Worm (Caenorhabditis elegans) whole organism, L1 larva: ENCODE results near the gene nhr-122.
A peak's percentile ranks its signal among the peaks of the same experiment; 100 is the strongest.

Experiments
- C34B4.2 ChIP-seq: sonication (generic microtip); optimal IDR thresholded peaks from 2 replicates; lab custom pipeline; 2017; ENCODE audit warnings: mild to moderate bottlenecking, missing genetic modification characterization, missing compliant biosample characterization
- Y116A8C.19 ChIP-seq: sonication (generic microtip); optimal IDR thresholded peaks from 2 replicates; lab custom pipeline; 2016; ENCODE audit warnings: missing compliant biosample characterization, missing genetic modification characterization, borderline replicate concordance
- alr-1 ChIP-seq: fragments of 200-800 bp; sonication (Bioruptor generic); optimal IDR thresholded peaks from 2 replicates; lab custom pipeline; 2018; ENCODE audit warnings: borderline replicate concordance, mild to moderate bottlenecking, missing genetic modification characterization, missing compliant biosample characterization
- aly-2 ChIP-seq: fragments of 150-350 bp; optimal IDR thresholded peaks from 2 replicates; lab custom pipeline; 2014; ENCODE audit warnings: missing biosample characterization, missing genetic modification characterization
- ama-1 ChIP-seq: fragments of 150-350 bp; optimal IDR thresholded peaks from 2 replicates; lab custom pipeline; 2014
- ces-1 ChIP-seq: fragments of 150-350 bp; optimal IDR thresholded peaks from 2 replicates; lab custom pipeline; 2014; ENCODE audit warnings: missing biosample characterization, missing genetic modification reagents, missing genetic modification characterization
- dpl-1 ChIP-seq, 3 experiments: fragments of 150-350 bp in 2 of 3; sonication (generic microtip) in 1 of 3; optimal IDR thresholded peaks; 2 replicates each; lab custom pipeline; 2014 to 2017; ENCODE audit warnings: missing biosample characterization in 3 of 3, missing genetic modification characterization in 3 of 3, missing genetic modification reagents in 3 of 3
- dsc-1 ChIP-seq: sonication (generic microtip); optimal IDR thresholded peaks from 2 replicates; lab custom pipeline; 2016; ENCODE audit warnings: mild to moderate bottlenecking, missing genetic modification characterization, missing compliant biosample characterization
- egl-13 ChIP-seq: sonication (generic microtip); optimal IDR thresholded peaks from 2 replicates; lab custom pipeline; 2016; ENCODE audit warnings: missing genotype, missing genetic modification reagents, missing genetic modification characterization, missing compliant biosample characterization
- elt-2 ChIP-seq: sonication (generic microtip); optimal IDR thresholded peaks from 2 replicates; lab custom pipeline; 2016; ENCODE audit warnings: missing genetic modification characterization, mild to moderate bottlenecking, inconsistent platforms, missing compliant biosample characterization, missing genetic modification reagents
- elt-3 ChIP-seq, 6 experiments: fragments of 150-350 bp in 1 of 6; sonication (generic microtip); optimal IDR thresholded peaks; 2 replicates each; lab custom pipeline; 2017 to 2018; ENCODE audit warnings: missing biosample characterization in 6 of 6, missing genetic modification characterization in 6 of 6, inconsistent platforms in 1 of 6
- fkh-4 ChIP-seq: sonication (generic microtip); optimal IDR thresholded peaks from 2 replicates; lab custom pipeline; 2016; ENCODE audit warnings: missing compliant biosample characterization, missing genetic modification characterization, borderline replicate concordance
- fkh-8 ChIP-seq: sonication (generic microtip); optimal IDR thresholded peaks from 2 replicates; lab custom pipeline; 2016; ENCODE audit warnings: mild to moderate bottlenecking, missing genetic modification characterization, missing compliant biosample characterization
- fos-1 ChIP-seq: fragments of 150-350 bp; optimal IDR thresholded peaks from 2 replicates; lab custom pipeline; 2014; ENCODE audit warnings: missing biosample characterization, missing genetic modification characterization
- grh-1 ChIP-seq: fragments of 200-800 bp; sonication (Bioruptor generic); IDR thresholded peaks from 2 replicates; pipeline ENCODE4 v1.3.6; 2022; ENCODE audit warnings: missing genetic modification reagents, missing genetic modification characterization, missing compliant biosample characterization
- hlh-17 ChIP-seq: fragments of 200-800 bp; sonication (Bioruptor generic); optimal IDR thresholded peaks from 2 replicates; lab custom pipeline; 2018; ENCODE audit warnings: missing genetic modification characterization, mild to moderate bottlenecking, missing compliant biosample characterization, moderate library complexity, borderline replicate concordance
- hlh-4 ChIP-seq: sonication (generic microtip); optimal IDR thresholded peaks from 2 replicates; lab custom pipeline; 2016; ENCODE audit warnings: mild to moderate bottlenecking, missing genetic modification characterization, missing compliant biosample characterization
- hpl-2 ChIP-seq: fragments of 150-350 bp; optimal IDR thresholded peaks from 2 replicates; lab custom pipeline; 2014; ENCODE audit warnings: missing biosample characterization, missing genetic modification reagents, missing genetic modification characterization
- irx-1 ChIP-seq: sonication (generic microtip); optimal IDR thresholded peaks from 2 replicates; lab custom pipeline; 2016; ENCODE audit warnings: missing genetic modification characterization, missing compliant biosample characterization
- jun-1 ChIP-seq: fragments of 150-350 bp; optimal IDR thresholded peaks from 2 replicates; lab custom pipeline; 2014; ENCODE audit warnings: missing biosample characterization, missing genetic modification reagents, missing genetic modification characterization
- lin-13 ChIP-seq: fragments of 150-350 bp; optimal IDR thresholded peaks from 2 replicates; lab custom pipeline; 2014; ENCODE audit warnings: missing biosample characterization, missing genetic modification reagents, missing genetic modification characterization
- lin-35 ChIP-seq, 2 experiments: fragments of 150-350 bp; optimal IDR thresholded peaks; 2 replicates each; lab custom pipeline; 2014; ENCODE audit warnings: missing biosample characterization in 2 of 2, missing genetic modification characterization in 2 of 2, missing genetic modification reagents in 2 of 2
- lin-39 ChIP-seq: fragments of 150-350 bp; optimal IDR thresholded peaks from 2 replicates; lab custom pipeline; 2014; ENCODE audit warnings: missing biosample characterization, missing genetic modification reagents, missing genetic modification characterization
- lir-3 ChIP-seq: sonication (generic microtip); optimal IDR thresholded peaks from 2 replicates; lab custom pipeline; 2016; ENCODE audit warnings: mild to moderate bottlenecking, missing genetic modification characterization, moderate library complexity, missing compliant biosample characterization; ENCODE audit not compliant: poor library complexity
- mep-1 ChIP-seq: fragments of 150-350 bp; optimal IDR thresholded peaks from 2 replicates; lab custom pipeline; 2014; ENCODE audit warnings: missing biosample characterization, missing genetic modification characterization
- nhr-11 ChIP-seq: fragments of 150-350 bp; optimal IDR thresholded peaks from 2 replicates; lab custom pipeline; 2014; ENCODE audit warnings: missing biosample characterization, missing genetic modification characterization
- nhr-12 ChIP-seq: sonication (generic microtip); optimal IDR thresholded peaks from 2 replicates; lab custom pipeline; 2017; ENCODE audit warnings: missing biosample characterization, missing genetic modification characterization
- nhr-19 ChIP-seq: fragments of 200-800 bp; sonication (Bioruptor generic); conservative IDR thresholded peaks from 2 replicates; pipeline ENCODE4 v1.3.6; 2022; ENCODE audit warnings: missing genetic modification characterization, missing compliant biosample characterization
- nhr-20 ChIP-seq: sonication (generic microtip); optimal IDR thresholded peaks from 2 replicates; lab custom pipeline; 2016; ENCODE audit warnings: mild to moderate bottlenecking, missing genetic modification characterization, missing compliant biosample characterization
- nhr-76 ChIP-seq: sonication (generic microtip); optimal IDR thresholded peaks from 2 replicates; lab custom pipeline; 2017; ENCODE audit warnings: missing biosample characterization, missing genetic modification characterization
- nhr-77 ChIP-seq: fragments of 150-350 bp; optimal IDR thresholded peaks from 2 replicates; lab custom pipeline; 2014; ENCODE audit warnings: missing biosample characterization, missing genetic modification characterization
- nhr-85 ChIP-seq: sonication (generic microtip); peaks from one replicate; lab custom pipeline; 2016; ENCODE audit warnings: missing genetic modification characterization, inconsistent platforms, missing compliant biosample characterization
- nhr-90 ChIP-seq: sonication (generic microtip); optimal IDR thresholded peaks from 2 replicates; lab custom pipeline; 2016; ENCODE audit warnings: mild to moderate bottlenecking, missing genetic modification characterization, missing compliant biosample characterization; ENCODE audit not compliant: poor library complexity
- pag-3 ChIP-seq: sonication (generic microtip); optimal IDR thresholded peaks from 2 replicates; lab custom pipeline; 2017; ENCODE audit warnings: missing genetic modification characterization, mild to moderate bottlenecking, missing compliant biosample characterization, antibody characterized with exemption, borderline replicate concordance; ENCODE audit not compliant: insufficient read depth
- pax-3 ChIP-seq: fragments of 200-800 bp; sonication (Bioruptor generic); optimal IDR thresholded peaks from 2 replicates; lab custom pipeline; 2018; ENCODE audit warnings: mild to moderate bottlenecking, missing genetic modification characterization, moderate library complexity, missing compliant biosample characterization
- pqm-1 ChIP-seq: sonication (generic microtip); optimal IDR thresholded peaks from 3 replicates; lab custom pipeline; 2017; ENCODE audit warnings: missing biosample characterization, missing genetic modification characterization
- rnt-1 ChIP-seq: sonication (generic microtip); optimal IDR thresholded peaks from 2 replicates; lab custom pipeline; 2016; ENCODE audit warnings: mild to moderate bottlenecking, missing genetic modification characterization, moderate library complexity, missing compliant biosample characterization
- skn-1 ChIP-seq: fragments of 150-350 bp; optimal IDR thresholded peaks from 2 replicates; lab custom pipeline; 2014; ENCODE audit warnings: missing biosample characterization, missing genetic modification characterization
- snpc-4 ChIP-seq: fragments of 150-350 bp; optimal IDR thresholded peaks from 2 replicates; lab custom pipeline; 2014; ENCODE audit warnings: missing biosample characterization, missing genetic modification characterization
- snu-23 ChIP-seq: sonication (generic microtip); optimal IDR thresholded peaks from 2 replicates; lab custom pipeline; 2016; ENCODE audit warnings: missing genetic modification characterization, missing compliant biosample characterization
- sox-4 ChIP-seq: sonication (generic microtip); optimal IDR thresholded peaks from 2 replicates; lab custom pipeline; 2016; ENCODE audit warnings: missing genetic modification characterization, missing compliant biosample characterization
- sup-37 ChIP-seq: fragments of 200-800 bp; sonication (Bioruptor generic); optimal IDR thresholded peaks from 2 replicates; lab custom pipeline; 2018; ENCODE audit warnings: mild to moderate bottlenecking, missing genetic modification characterization, missing compliant biosample characterization
- tlp-1 ChIP-seq: fragments of 150-350 bp; optimal IDR thresholded peaks from 2 replicates; lab custom pipeline; 2014; ENCODE audit warnings: missing biosample characterization, missing genetic modification characterization
- unc-130 ChIP-seq: fragments of 150-350 bp; optimal IDR thresholded peaks from 2 replicates; lab custom pipeline; 2017; ENCODE audit warnings: missing biosample characterization, missing genetic modification characterization, inconsistent platforms
- unc-62 ChIP-seq: fragments of 150-350 bp; optimal IDR thresholded peaks from 2 replicates; lab custom pipeline; 2014; ENCODE audit warnings: missing biosample characterization, missing genetic modification reagents, missing genetic modification characterization
- unc-86 ChIP-seq: sonication (generic microtip); optimal IDR thresholded peaks from 2 replicates; lab custom pipeline; 2016; ENCODE audit warnings: missing genetic modification characterization, missing compliant biosample characterization
- unc-98 ChIP-seq: fragments of 200-800 bp; sonication (Bioruptor generic); IDR thresholded peaks from 2 replicates; pipeline ENCODE4 v1.3.6; 2022; ENCODE audit warnings: missing genetic modification characterization, missing compliant biosample characterization
- vab-15 ChIP-seq: sonication (generic microtip); optimal IDR thresholded peaks from 2 replicates; lab custom pipeline; 2017; ENCODE audit warnings: missing genotype, mild to moderate bottlenecking, missing genetic modification characterization, missing compliant biosample characterization
- xbp-1 ChIP-seq: sonication (generic microtip); optimal IDR thresholded peaks from 2 replicates; lab custom pipeline; 2016; ENCODE audit warnings: missing genetic modification characterization, missing compliant biosample characterization
- zip-4 ChIP-seq: fragments of 200-800 bp; sonication (Bioruptor generic); optimal IDR thresholded peaks from 2 replicates; lab custom pipeline; 2018; ENCODE audit warnings: mild to moderate bottlenecking, missing genetic modification characterization, moderate library complexity, missing compliant biosample characterization
- ztf-11 ChIP-seq, 2 experiments: sonication (generic microtip); optimal IDR thresholded peaks; 2 replicates each; lab custom pipeline; 2016 to 2017; ENCODE audit warnings: missing genetic modification characterization in 2 of 2, missing biosample characterization in 1 of 2, missing compliant biosample characterization in 1 of 2
- ztf-4 ChIP-seq: fragments of 150-350 bp; optimal IDR thresholded peaks from 2 replicates; lab custom pipeline; 2014; ENCODE audit warnings: missing biosample characterization, missing genetic modification characterization

nhr-122 gene

ce11 chrIV:1595802-1596201, 17.9 kb upstream of the nhr-122 start, which contains the start of gene npp-8 (continued):
- peak; percentile 54 for TF ChIP-seq sup-37 (GFP tag; lab: Kevin White, UChicago)
- peak; percentile 50 for TF ChIP-seq hpl-2 (GFP tag; lab: Kevin White, UChicago)
- TF ChIP-seq jun-1 (tag; lab: Kevin White, UChicago), result peak; percentile 72
- no peak for TF ChIP-seq hlh-4 (tag; lab: Kevin White, UChicago)
- peak; percentile 87 for TF ChIP-seq fkh-8 (tag; lab: Kevin White, UChicago)
- TF ChIP-seq skn-1 (tag; lab: Kevin White, UChicago), result peak; percentile 88
- peak; percentile 83 for TF ChIP-seq mep-1
- peak; percentile 82 to 85 (median 83) for TF ChIP-seq dpl-1 (GFP tag; optimal IDR thresholded peaks at IDR 0.05; lab: Kevin White, UChicago)
- TF ChIP-seq fkh-4, result peak; percentile 60
- peak; percentile 91 for TF ChIP-seq xbp-1
- TF ChIP-seq C34B4.2, result no peak
- TF ChIP-seq nhr-77 (tag; lab: Kevin White, UChicago), result peak; percentile 59
- peak; percentile 74 for TF ChIP-seq vab-15 (tag; lab: Kevin White, UChicago)
- TF ChIP-seq zip-4 (GFP tag; lab: Kevin White, UChicago), result no peak
- TF ChIP-seq elt-3 (tag; optimal IDR thresholded peaks at IDR 0.05; lab: Kevin White, UChicago), result peak in 2 of 6 experiments; percentile 26 to 73
- TF ChIP-seq ama-1, result peak; percentile 23
- TF ChIP-seq nhr-20 (tag; lab: Kevin White, UChicago), result peak; percentile 87
- no peak for TF ChIP-seq aly-2 (tag; lab: Kevin White, UChicago)
- TF ChIP-seq lin-35 (GFP tag; optimal IDR thresholded peaks at IDR 0.05; lab: Kevin White, UChicago), result peak; percentile 82 to 89
- peak; percentile 94 for TF ChIP-seq snu-23 (GFP tag; lab: Kevin White, UChicago)
- TF ChIP-seq nhr-90 (tag; lab: Kevin White, UChicago), result no peak
- peak; percentile 81 for TF ChIP-seq grh-1 (GFP tag; lab: Robert Waterston, UW)
- peak; percentile 86 for TF ChIP-seq egl-13
- peak; percentile 69 for TF ChIP-seq fos-1 (tag; lab: Kevin White, UChicago)
- peak; percentile 65 for TF ChIP-seq elt-2 (tag; lab: Kevin White, UChicago)
- no peak for TF ChIP-seq ces-1 (GFP tag; lab: Kevin White, UChicago)
- peak; percentile 84 for TF ChIP-seq unc-86 (tag; lab: Kevin White, UChicago)
- no peak for TF ChIP-seq hlh-17 (GFP tag; lab: Kevin White, UChicago)
- TF ChIP-seq nhr-85 (tag; lab: Kevin White, UChicago), result peak; percentile 91
- peak; percentile 84 for TF ChIP-seq unc-130 (tag; lab: Kevin White, UChicago)
- no peak for TF ChIP-seq unc-62 (GFP tag; lab: Kevin White, UChicago)
- no peak for TF ChIP-seq alr-1
- peak; percentile 97 for TF ChIP-seq rnt-1 (tag; lab: Kevin White, UChicago)
- TF ChIP-seq pax-3 (tag; lab: Kevin White, UChicago), result peak; percentile 64
- TF ChIP-seq ztf-11 (tag; optimal IDR thresholded peaks at IDR 0.05; lab: Kevin White, UChicago), result peak; percentile 32 to 80
- TF ChIP-seq unc-98 (GFP tag; lab: Robert Waterston, UW), result peak; percentile 51; the same call in 1 of the 2 replicates
- TF ChIP-seq lin-39 (tag; lab: Kevin White, UChicago), result peak; percentile 55
- peak; percentile 65 for TF ChIP-seq snpc-4 (tag; lab: Kevin White, UChicago)
- TF ChIP-seq nhr-12 (tag; lab: Kevin White, UChicago), result no peak
- TF ChIP-seq nhr-76 (tag; lab: Kevin White, UChicago), result peak; percentile 10
- TF ChIP-seq tlp-1 (tag; lab: Kevin White, UChicago), result no peak
- no peak for TF ChIP-seq Y116A8C.19
- peak; percentile 81 for TF ChIP-seq irx-1 (tag; lab: Kevin White, UChicago)
- no peak for TF ChIP-seq pqm-1 (tag; lab: Kevin White, UChicago)
- peak; percentile 92 for TF ChIP-seq dsc-1 (tag; lab: Kevin White, UChicago)
- no peak for TF ChIP-seq lir-3 (tag; lab: Kevin White, UChicago)
- TF ChIP-seq nhr-11 (tag; lab: Kevin White, UChicago), result peak; percentile 37
- peak; percentile 73 for TF ChIP-seq ztf-4
- peak; percentile 89 for TF ChIP-seq nhr-19
- TF ChIP-seq sox-4 (tag; lab: Kevin White, UChicago), result peak; percentile 75
- TF ChIP-seq pag-3 (tag; lab: Kevin White, UChicago), result no peak
- TF ChIP-seq lin-13, result peak; percentile 82
